Fruit fly (Drosophila melanogaster) whole organism, pupa: ENCODE results near the gene CG14115.

Experiments used
- CG10348 ChIP-seq: fragments of 200-800 bp; sonication (Bioruptor generic); IDR thresholded peaks from 2 replicates; pipeline ENCODE4 v1.3.6; 2022; ENCODE audit warnings: missing biosample characterization, missing genetic modification characterization
- CG12605 ChIP-seq: fragments of 200-800 bp; sonication (Bioruptor generic); IDR thresholded peaks from 2 replicates; pipeline ENCODE4 v1.3.6; 2022; ENCODE audit warnings: missing biosample characterization, missing genetic modification characterization
- CG13204 ChIP-seq: fragments of 200-800 bp; sonication (Bioruptor generic); optimal IDR thresholded peaks from 2 replicates; lab custom pipeline; 2018; ENCODE audit warnings: missing biosample characterization, mild to moderate bottlenecking, missing genetic modification characterization, moderate library complexity
- CG14655 ChIP-seq: fragments of 200-800 bp; sonication (Bioruptor generic); optimal IDR thresholded peaks from 3 replicates; lab custom pipeline; 2017; ENCODE audit warnings: mild to moderate bottlenecking, missing biosample characterization, missing genetic modification reagents, missing genetic modification characterization
- CG15710 ChIP-seq: fragments of 200-800 bp; sonication (Bioruptor generic); optimal IDR thresholded peaks from 2 replicates; lab custom pipeline; 2018; ENCODE audit warnings: missing biosample characterization, mild to moderate bottlenecking, missing genetic modification characterization, moderate library complexity
- CG17806 ChIP-seq: fragments of 200-800 bp; sonication (Bioruptor generic); optimal IDR thresholded peaks from 2 replicates; lab custom pipeline; 2018; ENCODE audit warnings: missing biosample characterization, mild to moderate bottlenecking, missing genetic modification characterization, moderate library complexity
- CG32121 ChIP-seq: fragments of 200-800 bp; sonication (Bioruptor generic); IDR thresholded peaks from 2 replicates; pipeline ENCODE4 v1.3.6; 2022; ENCODE audit warnings: missing biosample characterization, missing genetic modification characterization
- CG34367 ChIP-seq: fragments of 200-800 bp; sonication (Bioruptor generic); optimal IDR thresholded peaks from 2 replicates; lab custom pipeline; 2018; ENCODE audit warnings: missing biosample characterization, mild to moderate bottlenecking, missing genetic modification characterization
- CG4496 ChIP-seq: fragments of 200-800 bp; sonication (Bioruptor generic); IDR thresholded peaks from 3 replicates; pipeline ENCODE4 v1.3.6; 2022; ENCODE audit warnings: missing biosample characterization, missing genetic modification characterization
- CG8159 ChIP-seq: fragments of 200-800 bp; sonication (Bioruptor generic); optimal IDR thresholded peaks from 3 replicates; lab custom pipeline; 2018; ENCODE audit warnings: missing biosample characterization, mild to moderate bottlenecking, missing genetic modification characterization, moderate library complexity
- CG8301 ChIP-seq: fragments of 200-800 bp; sonication (Bioruptor generic); optimal IDR thresholded peaks from 2 replicates; lab custom pipeline; 2018; ENCODE audit warnings: missing biosample characterization, mild to moderate bottlenecking, missing genetic modification characterization
- CG9948 ChIP-seq: fragments of 200-800 bp; sonication (Bioruptor generic); optimal IDR thresholded peaks from 2 replicates; lab custom pipeline; 2018; ENCODE audit warnings: missing biosample characterization, mild to moderate bottlenecking, missing genetic modification characterization, moderate library complexity
- D1 ChIP-seq: fragments of 200-800 bp; sonication (Bioruptor generic); optimal IDR thresholded peaks from 2 replicates; lab custom pipeline; 2018; ENCODE audit warnings: missing biosample characterization, mild to moderate bottlenecking, missing genetic modification characterization, moderate library complexity
- EcR ChIP-seq: fragments of 200-800 bp; sonication (Bioruptor generic); optimal IDR thresholded peaks from 3 replicates; lab custom pipeline; 2019; ENCODE audit warnings: missing biosample characterization, missing genetic modification characterization, mild to moderate bottlenecking, moderate library complexity, missing genetic modification reagents
- Ets98B ChIP-seq: fragments of 200-800 bp; sonication (Bioruptor generic); IDR thresholded peaks from 2 replicates; pipeline ENCODE4 v1.3.6; 2022; ENCODE audit warnings: missing biosample characterization, missing genetic modification characterization
- Pif1A ChIP-seq: fragments of 200-800 bp; sonication (Bioruptor generic); optimal IDR thresholded peaks from 3 replicates; lab custom pipeline; 2016; ENCODE audit warnings: missing biosample characterization, missing genetic modification characterization
- Pif1B ChIP-seq: fragments of 200-800 bp; sonication (Bioruptor generic); optimal IDR thresholded peaks from 3 replicates; lab custom pipeline; 2016; ENCODE audit warnings: missing biosample characterization, missing genetic modification characterization
- Snoo ChIP-seq: fragments of 200-800 bp; sonication (Bioruptor generic); optimal IDR thresholded peaks from 3 replicates; lab custom pipeline; 2017; ENCODE audit warnings: missing biosample characterization, mild to moderate bottlenecking, missing genetic modification characterization, inconsistent platforms
- fd96Ca ChIP-seq: fragments of 200-800 bp; sonication (Bioruptor generic); IDR thresholded peaks from 3 replicates; pipeline ENCODE4 v1.3.6; 2022; ENCODE audit warnings: missing biosample characterization, missing genetic modification characterization
- gl ChIP-seq: fragments of 200-800 bp; sonication (Bioruptor generic); optimal IDR thresholded peaks from 2 replicates; lab custom pipeline; 2018; ENCODE audit warnings: missing biosample characterization, mild to moderate bottlenecking, missing genetic modification characterization
- rn ChIP-seq: fragments of 200-800 bp; sonication (Bioruptor generic); IDR thresholded peaks from 2 replicates; pipeline ENCODE4 v1.3.6; 2022; ENCODE audit warnings: missing biosample characterization, missing genetic modification characterization

Gene CG14115

DNA sequence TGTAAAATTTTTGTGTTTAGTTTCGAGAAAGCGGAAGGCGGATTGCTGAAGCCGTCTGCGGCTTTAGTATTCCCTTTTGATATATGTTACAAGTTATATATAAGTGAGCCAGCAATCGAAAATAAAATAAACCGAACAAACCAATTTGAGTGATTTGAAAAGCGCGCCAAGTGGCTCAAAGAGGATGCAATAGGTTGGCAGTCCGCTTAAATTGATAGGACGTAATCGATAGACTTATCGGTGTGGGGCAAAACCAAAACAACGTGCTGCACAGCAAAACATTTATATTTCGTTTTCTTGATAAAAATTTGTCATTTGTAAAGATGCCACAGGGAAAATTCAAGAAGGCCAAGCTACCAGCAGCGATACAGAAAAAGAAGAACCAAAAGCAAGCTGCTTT lies 14.5 kb downstream of the CG14115 start, which contains the start of gene CG11279:
CG11279 (plus strand) TSS at position 220 of the 400 bp plus-strand sequence.
- no peak for TF ChIP-seq EcR (GFP tag; lab: Kevin White, UChicago)
- TF ChIP-seq CG15710: no peak
- no peak for TF ChIP-seq CG12605 (GFP tag; lab: Robert Waterston, UW)
- no peak for TF ChIP-seq rn (GFP tag; lab: Robert Waterston, UW)
- no peak for TF ChIP-seq CG10348
- no peak for TF ChIP-seq CG34367
- TF ChIP-seq Snoo (tag; lab: Kevin White, UChicago): no peak
- no peak for TF ChIP-seq CG17806 (tag; lab: Kevin White, UChicago)
- no peak for TF ChIP-seq CG13204
- TF ChIP-seq CG9948 (tag; lab: Kevin White, UChicago): no peak
- TF ChIP-seq Ets98B (GFP tag; lab: Robert Waterston, UW): no peak
- no peak for TF ChIP-seq CG8159 (tag; lab: Kevin White, UChicago)
- no peak for TF ChIP-seq D1 (tag; lab: Kevin White, UChicago)
- no peak for TF ChIP-seq CG8301 (tag; lab: Kevin White, UChicago)
- TF ChIP-seq Pif1A: no peak
- TF ChIP-seq CG32121: no peak
- TF ChIP-seq fd96Ca: no peak
- TF ChIP-seq gl (tag; lab: Kevin White, UChicago): no peak

DNA sequence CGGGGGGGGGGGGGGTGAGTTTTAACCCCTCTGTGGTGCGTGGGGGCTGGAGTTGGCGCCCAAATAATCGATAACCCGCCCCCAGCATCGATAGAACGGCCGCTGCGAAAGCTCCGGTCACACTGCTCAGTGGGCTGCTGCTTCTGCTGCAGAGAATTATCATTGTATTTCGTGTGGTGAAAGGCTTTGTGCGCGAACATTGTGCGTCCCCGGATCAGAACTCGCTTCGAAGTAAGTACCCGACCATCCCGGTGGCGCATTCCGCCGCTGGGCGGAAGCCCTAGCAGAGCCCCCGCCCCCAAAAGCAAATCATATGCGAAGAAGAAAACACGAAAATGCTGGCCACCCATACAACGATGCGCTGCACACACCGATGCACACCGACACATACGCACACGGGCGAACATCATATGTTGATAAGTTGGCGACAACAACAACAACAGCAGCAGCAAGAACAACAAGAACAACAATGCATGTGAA lies 16.8 kb downstream of the CG14115 start, which contains the start of gene Syx13:
Syx13 (plus strand) TSS at position 100 of the 480 bp plus-strand sequence.
- TF ChIP-seq Snoo (tag; lab: Kevin White, UChicago) (peak; percentile 9), CG17806 (tag; lab: Kevin White, UChicago) (no peak), gl (tag; lab: Kevin White, UChicago) (peak; percentile 70), CG15710 (peak; percentile 8), EcR (GFP tag; lab: Kevin White, UChicago) (peak; percentile 53), CG32121 (peak; percentile 41; the same call in 1 of the 2 replicates)

- TF ChIP-seq Snoo (tag; lab: Kevin White, UChicago) (peak; percentile 96), D1 (tag; lab: Kevin White, UChicago) (no peak), CG8159 (tag; lab: Kevin White, UChicago) (peak; percentile 62), CG14655 (GFP tag; lab: Kevin White, UChicago) (no peak), CG12605 (GFP tag; lab: Robert Waterston, UW) (peak; percentile 76), CG13204 (peak; percentile 92), CG10348 (no peak), Pif1B (GFP tag; lab: Kevin White, UChicago) (peak; percentile 53), CG4496 (peak; percentile 92), rn (GFP tag; lab: Robert Waterston, UW) (0 out of 2 replicates have a peak, but pooled peaks have one; percentile 7), Pif1A (peak; percentile 75), gl (tag; lab: Kevin White, UChicago) (peak; percentile 86), CG9948 (tag; lab: Kevin White, UChicago) (peak; percentile 36), fd96Ca (no peak), CG8301 (tag; lab: Kevin White, UChicago) (peak; percentile 51), EcR (GFP tag; lab: Kevin White, UChicago) (no peak), CG15710 (peak; percentile 59), CG17806 (tag; lab: Kevin White, UChicago) (peak; percentile 47), CG34367 (peak; percentile 87), CG32121 (no peak; the same call in 1 of the 2 replicates), Ets98B (GFP tag; lab: Robert Waterston, UW) (peak; percentile 72)
- TF ChIP-seq, all 21 proteins: peak for 15
Measured at dm6 chr3L:13041292-13042067, 19.7 kb downstream of the CG14115 start, which contains the start of gene RpS4. Gene RpS4 (plus strand): TSS chr3L:13041756.

- TF ChIP-seq D1 (tag; lab: Kevin White, UChicago) (no peak), CG34367 (no peak), Pif1A (no peak), CG8159 (tag; lab: Kevin White, UChicago) (no peak), CG10348 (no peak), CG15710 (no peak)
Measured at dm6 chr3L:13040849-13041248, 20.4 kb downstream of the CG14115 start.

- TF ChIP-seq EcR (GFP tag; lab: Kevin White, UChicago): peak; percentile 15
- no peak for TF ChIP-seq Ets98B (GFP tag; lab: Robert Waterston, UW)
- TF ChIP-seq CG4496: peak; percentile 34; the same call in 1 of the 3 replicates
Measured at dm6 chr3L:13036706-13037457, 24.3 kb downstream of the CG14115 start, which contains the start of gene Srrm1. Gene Srrm1 (plus strand): TSS chr3L:13036821.

DNA sequence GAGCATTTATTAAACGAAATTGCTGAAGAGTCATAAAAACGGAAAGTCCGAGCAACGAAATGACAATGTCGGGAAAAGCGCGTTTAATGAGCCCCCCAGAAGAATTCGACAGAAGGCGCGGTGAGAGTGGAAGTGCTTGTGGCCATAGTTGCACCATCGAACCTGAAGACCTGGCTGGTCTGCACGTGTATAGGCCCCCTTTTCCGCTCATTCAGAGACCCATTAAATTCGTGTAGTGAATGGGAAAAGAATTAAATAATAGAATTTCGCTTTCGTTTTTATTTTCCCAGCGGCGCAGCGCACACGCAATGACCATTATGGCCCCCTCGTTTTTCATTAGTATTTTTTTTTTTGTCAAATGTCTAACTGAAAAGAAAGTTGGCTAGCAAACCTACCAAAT lies 27.9 kb downstream of the CG14115 start:
- TF ChIP-seq CG12605 (GFP tag; lab: Robert Waterston, UW): no peak
- TF ChIP-seq CG10348: no peak
- TF ChIP-seq CG14655 (GFP tag; lab: Kevin White, UChicago): no peak
- no peak for TF ChIP-seq CG4496
- no peak for TF ChIP-seq EcR (GFP tag; lab: Kevin White, UChicago)
- no peak for TF ChIP-seq CG9948 (tag; lab: Kevin White, UChicago)
- TF ChIP-seq CG8159 (tag; lab: Kevin White, UChicago): no peak
- no peak for TF ChIP-seq CG32121
- no peak for TF ChIP-seq D1 (tag; lab: Kevin White, UChicago)
- TF ChIP-seq gl (tag; lab: Kevin White, UChicago): no peak
- TF ChIP-seq rn (GFP tag; lab: Robert Waterston, UW): no peak
- TF ChIP-seq Pif1A: no peak
- TF ChIP-seq fd96Ca: no peak
- TF ChIP-seq Pif1B (GFP tag; lab: Kevin White, UChicago): no peak
- no peak for TF ChIP-seq CG8301 (tag; lab: Kevin White, UChicago)
- no peak for TF ChIP-seq CG17806 (tag; lab: Kevin White, UChicago)
- TF ChIP-seq, all 21 proteins: peak for 0
